Worm (Caenorhabditis elegans): ENCODE measurements around the gene nduv-3.

The nduv-3 gene

DNA sequence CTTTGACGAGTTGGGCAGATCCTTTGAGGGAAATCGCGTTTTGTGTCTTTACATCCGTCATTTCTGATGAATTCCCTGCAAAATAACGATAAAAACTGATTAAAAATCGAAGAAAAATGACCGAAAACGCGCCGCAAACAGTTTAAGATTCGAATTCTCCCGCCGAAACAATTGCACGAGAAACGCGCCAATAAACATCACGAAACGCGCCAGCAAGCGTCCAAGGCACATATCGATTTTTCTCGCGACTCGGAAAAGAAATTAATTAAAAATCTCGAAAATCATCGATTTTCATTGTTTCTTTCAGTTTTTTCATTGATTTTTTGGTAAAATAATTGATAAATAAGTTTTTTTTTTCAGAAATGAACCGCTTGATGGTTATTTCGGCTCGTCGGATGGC lies at the start of gene nduv-3, which contains the start of gene mdf-2:
nduv-3 (plus strand) TSS at position 361 of the 400 bp plus-strand sequence.
mdf-2 (minus strand) TSS at position 176 of the 400 bp plus-strand sequence.
- TF ChIP-seq ceh-39 (tag; optimal IDR thresholded peaks at IDR 0.05) (peak; percentile 75), bed-3 (GFP tag; optimal IDR thresholded peaks at IDR 0.05) (no peak), tbx-8 (GFP tag; optimal IDR thresholded peaks at IDR 0.05) (no peak), M03D4.4 (tag; optimal IDR thresholded peaks at IDR 0.05) (no peak), lin-32 (GFP tag; optimal IDR thresholded peaks at IDR 0.05) (no peak), flh-1 (GFP tag; optimal IDR thresholded peaks at IDR 0.05) (no peak), lin-13 (tag; optimal IDR thresholded peaks at IDR 0.05) (peak; percentile 82), lsy-2 (tag; optimal IDR thresholded peaks at IDR 0.05) (peak; percentile 78), ceh-43 (GFP tag; optimal IDR thresholded peaks at IDR 0.05) (no peak), mab-5 (tag; optimal IDR thresholded peaks at IDR 0.05) (no peak), nhr-28 (tag; optimal IDR thresholded peaks at IDR 0.05) (no peak), cnd-1 (tag; optimal IDR thresholded peaks at IDR 0.05) (no peak), nhr-12 (tag; optimal IDR thresholded peaks at IDR 0.05) (no peak), mep-1 (tag; optimal IDR thresholded peaks at IDR 0.05) (peak; percentile 61), drap-1 (GFP tag; optimal IDR thresholded peaks at IDR 0.05) (no peak), pha-4 (tag; optimal IDR thresholded peaks at IDR 0.05) (peak; percentile 74), blmp-1 (tag; optimal IDR thresholded peaks at IDR 0.05) (no peak), nhr-237 (tag; optimal IDR thresholded peaks at IDR 0.05) (peak; percentile 30), nhr-2 (tag; optimal IDR thresholded peaks at IDR 0.05) (no peak), ceh-83 (GFP tag; optimal IDR thresholded peaks at IDR 0.05) (no peak), ces-1 (GFP tag; optimal IDR thresholded peaks at IDR 0.05) (peak; percentile 83), sem-2 (GFP tag; optimal IDR thresholded peaks at IDR 0.05) (no peak), hlh-1 (tag; optimal IDR thresholded peaks at IDR 0.05) (no peak), zip-8 (tag; optimal IDR thresholded peaks at IDR 0.05) (no peak), unc-39 (tag; optimal IDR thresholded peaks at IDR 0.05) (no peak), unc-62 (GFP tag; optimal IDR thresholded peaks at IDR 0.05) (no peak), ztf-11 (tag; optimal IDR thresholded peaks at IDR 0.05) (no peak), snpc-4 (tag; optimal IDR thresholded peaks at IDR 0.05) (no peak), elt-3 (tag; optimal IDR thresholded peaks at IDR 0.05) (no peak), unc-120 (tag; optimal IDR thresholded peaks at IDR 0.05; ENCODE audit: poor library complexity, severe bottlenecking) (no peak), elt-1 (tag; optimal IDR thresholded peaks at IDR 0.05; ENCODE audit: borderline replicate concordance, insufficient read depth) (no peak), nhr-76 (tag; optimal IDR thresholded peaks at IDR 0.05) (no peak), ham-2 (GFP tag; optimal IDR thresholded peaks at IDR 0.05) (no peak), mls-2 (tag; optimal IDR thresholded peaks at IDR 0.05) (no peak), sptf-1 (tag; optimal IDR thresholded peaks at IDR 0.05) (no peak)

DNA sequence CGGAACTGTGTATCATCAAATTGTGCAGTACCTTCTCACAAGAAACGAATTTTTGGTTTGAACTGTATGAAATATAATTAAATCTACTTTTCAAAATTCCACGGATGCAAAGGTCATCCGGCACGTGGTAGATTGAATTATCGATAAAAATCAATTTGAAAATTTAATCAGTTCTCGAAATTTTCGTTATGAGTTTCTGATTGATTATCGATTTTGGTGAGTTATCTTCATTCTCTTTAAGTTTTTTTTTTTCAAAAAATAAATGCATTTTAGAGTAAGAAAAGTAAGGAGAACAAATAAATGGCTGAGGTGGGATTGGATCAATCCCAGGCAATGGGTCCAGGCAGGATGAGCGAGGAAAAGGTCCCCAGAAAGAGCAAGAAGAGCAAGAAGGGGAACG lies 43.7 kb upstream of the nduv-3 start, which contains the start of gene Y69A2AR.47:
Y69A2AR.47 (plus strand) TSS at position 301 of the 400 bp plus-strand sequence.
- TF ChIP-seq blmp-1 (tag; optimal IDR thresholded peaks at IDR 0.05) (no peak), nhr-28 (tag; optimal IDR thresholded peaks at IDR 0.05) (no peak), zip-8 (tag; optimal IDR thresholded peaks at IDR 0.05) (no peak), lsy-2 (tag; optimal IDR thresholded peaks at IDR 0.05) (no peak), ztf-11 (tag; optimal IDR thresholded peaks at IDR 0.05) (no peak), tbx-8 (GFP tag; optimal IDR thresholded peaks at IDR 0.05) (no peak), nhr-76 (tag; optimal IDR thresholded peaks at IDR 0.05) (no peak), nhr-237 (tag; optimal IDR thresholded peaks at IDR 0.05) (no peak), unc-120 (tag; optimal IDR thresholded peaks at IDR 0.05; ENCODE audit: poor library complexity, severe bottlenecking) (no peak), ceh-43 (GFP tag; optimal IDR thresholded peaks at IDR 0.05) (no peak), lin-13 (tag; optimal IDR thresholded peaks at IDR 0.05) (no peak), pha-4 (tag; optimal IDR thresholded peaks at IDR 0.05) (no peak), sptf-1 (tag; optimal IDR thresholded peaks at IDR 0.05) (no peak), mab-5 (tag; optimal IDR thresholded peaks at IDR 0.05) (no peak), unc-62 (GFP tag; optimal IDR thresholded peaks at IDR 0.05) (no peak), unc-39 (tag; optimal IDR thresholded peaks at IDR 0.05) (no peak)

DNA sequence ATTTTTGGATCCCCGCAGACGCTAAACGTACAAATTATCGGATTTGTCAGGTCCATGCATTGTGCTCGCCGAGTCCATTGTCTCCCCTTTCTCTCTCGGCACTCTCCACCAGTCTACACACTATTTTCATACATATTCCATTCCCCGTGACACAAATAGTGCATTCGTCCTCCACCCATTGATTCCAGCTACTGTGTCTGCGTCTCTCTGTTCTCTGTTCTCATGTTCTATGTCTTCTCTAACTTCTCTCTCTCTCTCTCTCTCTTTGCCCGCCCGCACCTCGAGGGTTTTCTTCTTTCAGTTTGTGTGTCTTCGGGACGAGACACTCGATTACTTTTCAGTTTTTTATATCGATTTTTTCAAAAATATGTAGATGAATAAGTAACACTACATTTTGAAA lies 41.5 kb upstream of the nduv-3 start:
- TF ChIP-seq cnd-1 (tag; optimal IDR thresholded peaks at IDR 0.05) (peak; percentile 5), ceh-39 (tag; optimal IDR thresholded peaks at IDR 0.05) (peak; percentile 78), mls-2 (tag; optimal IDR thresholded peaks at IDR 0.05) (peak; percentile 45), nhr-76 (tag; optimal IDR thresholded peaks at IDR 0.05) (no peak), ceh-43 (GFP tag; optimal IDR thresholded peaks at IDR 0.05) (no peak), snpc-4 (tag; optimal IDR thresholded peaks at IDR 0.05) (no peak), lin-13 (tag; optimal IDR thresholded peaks at IDR 0.05) (peak; percentile 10), ztf-11 (tag; optimal IDR thresholded peaks at IDR 0.05) (no peak), drap-1 (GFP tag; optimal IDR thresholded peaks at IDR 0.05) (no peak), unc-62 (GFP tag; optimal IDR thresholded peaks at IDR 0.05) (peak; percentile 67), tbx-8 (GFP tag; optimal IDR thresholded peaks at IDR 0.05) (no peak), zip-8 (tag; optimal IDR thresholded peaks at IDR 0.05) (no peak), sem-2 (GFP tag; optimal IDR thresholded peaks at IDR 0.05) (no peak), sptf-1 (tag; optimal IDR thresholded peaks at IDR 0.05) (peak; percentile 27), unc-39 (tag; optimal IDR thresholded peaks at IDR 0.05) (no peak), ceh-83 (GFP tag; optimal IDR thresholded peaks at IDR 0.05) (no peak), lin-32 (GFP tag; optimal IDR thresholded peaks at IDR 0.05) (no peak), unc-120 (tag; optimal IDR thresholded peaks at IDR 0.05; ENCODE audit: poor library complexity, severe bottlenecking) (peak; percentile 53), nhr-237 (tag; optimal IDR thresholded peaks at IDR 0.05) (peak; percentile 14), mab-5 (tag; optimal IDR thresholded peaks at IDR 0.05) (peak; percentile 48), mep-1 (tag; optimal IDR thresholded peaks at IDR 0.05) (peak; percentile 83), bed-3 (GFP tag; optimal IDR thresholded peaks at IDR 0.05) (no peak), pha-4 (tag; optimal IDR thresholded peaks at IDR 0.05) (peak; percentile 81), M03D4.4 (tag; optimal IDR thresholded peaks at IDR 0.05) (no peak), hlh-1 (tag; optimal IDR thresholded peaks at IDR 0.05) (peak; percentile 79), lsy-2 (tag; optimal IDR thresholded peaks at IDR 0.05) (peak; percentile 40), flh-1 (GFP tag; optimal IDR thresholded peaks at IDR 0.05) (no peak), nhr-28 (tag; optimal IDR thresholded peaks at IDR 0.05) (no peak), blmp-1 (tag; optimal IDR thresholded peaks at IDR 0.05) (no peak), elt-1 (tag; optimal IDR thresholded peaks at IDR 0.05; ENCODE audit: borderline replicate concordance, insufficient read depth) (no peak), elt-3 (tag; optimal IDR thresholded peaks at IDR 0.05) (no peak), ham-2 (GFP tag; optimal IDR thresholded peaks at IDR 0.05) (no peak), ces-1 (GFP tag; optimal IDR thresholded peaks at IDR 0.05) (peak; percentile 70), nhr-2 (tag; optimal IDR thresholded peaks at IDR 0.05) (peak; percentile 8), nhr-12 (tag; optimal IDR thresholded peaks at IDR 0.05) (no peak)
